Worm (Caenorhabditis elegans) whole organism, L4/young adult: ENCODE results near the gene dao-6.

Experiments
- W03F9.2 ChIP-seq: fragments of 150-350 bp; optimal IDR thresholded peaks from 2 replicates; lab custom pipeline; 2014; ENCODE audit warnings: missing biosample characterization, missing genetic modification characterization
- dao-5 ChIP-seq: sonication (generic microtip); optimal IDR thresholded peaks from 2 replicates; lab custom pipeline; 2016; ENCODE audit warnings: missing genotype, missing genetic modification characterization, moderate library complexity, missing compliant biosample characterization
- him-1 ChIP-seq: sonication (generic microtip); optimal IDR thresholded peaks from 2 replicates; lab custom pipeline; 2016; ENCODE audit warnings: missing genotype, missing genetic modification reagents, missing genetic modification characterization, missing compliant biosample characterization

DNA sequence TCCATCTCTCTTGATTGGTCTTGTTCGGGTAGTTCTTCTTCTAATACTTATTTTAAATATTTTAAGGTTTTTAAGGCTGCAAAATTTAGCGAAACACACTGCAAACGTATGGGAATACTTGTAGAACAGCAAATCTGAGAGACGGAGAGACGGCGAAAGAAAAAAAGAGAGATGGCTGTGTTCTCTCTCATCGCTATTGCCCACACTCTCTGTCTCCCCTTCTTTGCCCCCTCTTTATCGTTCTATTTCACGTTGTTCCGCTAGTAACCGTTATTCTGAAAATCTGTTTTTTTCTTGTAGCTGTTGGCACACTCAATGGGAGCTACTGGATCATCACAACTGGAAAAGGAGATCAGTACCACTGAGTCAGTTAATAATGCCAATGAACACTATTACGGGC is 40.3 kb upstream of the dao-6 start, which contains the start of gene usp-46:
- TF ChIP-seq him-1 (tag; lab: Kevin White, UChicago) (no peak), W03F9.2 (tag; lab: Kevin White, UChicago) (no peak), dao-5 (no peak)
